Worm (Caenorhabditis elegans) whole organism, young adult: ENCODE measurements around the gene R07E5.4.
A peak's percentile ranks its signal among the peaks of the same experiment; 100 is the strongest.

Experiments
- B0261.1 ChIP-seq: sonication (generic microtip); optimal IDR thresholded peaks from 2 replicates; lab custom pipeline; 2016; ENCODE audit warnings: mild to moderate bottlenecking, missing genetic modification characterization, moderate library complexity, missing compliant biosample characterization
- C06A6.2 ChIP-seq: fragments of 200-800 bp; sonication (Bioruptor generic); conservative IDR thresholded peaks from 2 replicates; pipeline ENCODE4 v1.3.6; 2022; ENCODE audit warnings: missing genetic modification characterization, missing compliant biosample characterization
- C17E4.6 ChIP-seq: fragments of 200-800 bp; sonication (Bioruptor generic); IDR thresholded peaks from 2 replicates; pipeline ENCODE4 v1.3.6; 2022; ENCODE audit warnings: missing genetic modification reagents, missing genetic modification characterization, missing compliant biosample characterization
- D2030.7 ChIP-seq: fragments of 200-800 bp; sonication (Bioruptor generic); IDR thresholded peaks from 2 replicates; pipeline ENCODE4 v1.3.6; 2022; ENCODE audit warnings: missing genetic modification reagents, missing genetic modification characterization, missing compliant biosample characterization
- F23B12.7 ChIP-seq: sonication (generic microtip); optimal IDR thresholded peaks from 2 replicates; lab custom pipeline; 2017; ENCODE audit warnings: missing genetic modification characterization, mild to moderate bottlenecking, missing compliant biosample characterization, antibody characterized with exemption, moderate library complexity; ENCODE audit not compliant: insufficient read depth
- F33H1.4 ChIP-seq: fragments of 200-800 bp; sonication (Bioruptor generic); IDR thresholded peaks from 2 replicates; pipeline ENCODE4 v1.3.6; 2022; ENCODE audit warnings: missing genetic modification reagents, missing genetic modification characterization, missing compliant biosample characterization
- F49E8.2 ChIP-seq: sonication (generic microtip); optimal IDR thresholded peaks from 3 replicates; lab custom pipeline; 2017; ENCODE audit warnings: missing genetic modification characterization, mild to moderate bottlenecking, missing compliant biosample characterization, antibody characterized with exemption, moderate library complexity; ENCODE audit not compliant: insufficient read depth
- F57C9.4 ChIP-seq: sonication (generic microtip); optimal IDR thresholded peaks from 2 replicates; lab custom pipeline; 2017; ENCODE audit warnings: mild to moderate bottlenecking, missing genetic modification characterization, missing compliant biosample characterization
- K12H6.12 ChIP-seq: fragments of 200-800 bp; sonication (Bioruptor generic); optimal IDR thresholded peaks from 2 replicates; lab custom pipeline; 2018; ENCODE audit warnings: mild to moderate bottlenecking, missing genetic modification characterization, missing compliant biosample characterization
- T07F8.4 ChIP-seq: sonication (generic microtip); optimal IDR thresholded peaks from 2 replicates; lab custom pipeline; 2016; ENCODE audit warnings: mild to moderate bottlenecking, missing genetic modification characterization, moderate library complexity, missing compliant biosample characterization
- Y53G8AR.9 ChIP-seq: fragments of 200-800 bp; sonication (Bioruptor generic); conservative IDR thresholded peaks from 2 replicates; pipeline ENCODE4 v1.3.6; 2022; ENCODE audit warnings: missing genetic modification reagents, missing genetic modification characterization, missing compliant biosample characterization
- Y56A3A.18 ChIP-seq: fragments of 200-800 bp; sonication (Bioruptor generic); IDR thresholded peaks from 2 replicates; pipeline ENCODE4 v1.3.6; 2022; ENCODE audit warnings: missing genetic modification reagents, missing genetic modification characterization, missing compliant biosample characterization
- attf-5 ChIP-seq: fragments of 200-800 bp; sonication (Bioruptor generic); optimal IDR thresholded peaks from 2 replicates; lab custom pipeline; 2018; ENCODE audit warnings: mild to moderate bottlenecking, missing genetic modification characterization, missing compliant biosample characterization
- attf-6 ChIP-seq: fragments of 200-800 bp; sonication (Bioruptor generic); IDR thresholded peaks from 2 replicates; pipeline ENCODE4 v1.3.6; 2022; ENCODE audit warnings: missing genetic modification reagents, missing genetic modification characterization, missing compliant biosample characterization
- ceh-100 ChIP-seq: fragments of 200-800 bp; sonication (Bioruptor generic); IDR thresholded peaks from 2 replicates; pipeline ENCODE4 v1.3.6; 2022; ENCODE audit warnings: missing genetic modification reagents, missing genetic modification characterization, missing compliant biosample characterization
- ceh-40 ChIP-seq: fragments of 200-800 bp; sonication (Bioruptor generic); IDR thresholded peaks from 2 replicates; pipeline ENCODE4 v1.3.6; 2022; ENCODE audit warnings: missing genetic modification characterization, missing compliant biosample characterization
- ceh-58 ChIP-seq: fragments of 200-800 bp; sonication (Bioruptor generic); IDR thresholded peaks from 2 replicates; pipeline ENCODE4 v1.3.6; 2022; ENCODE audit warnings: missing genetic modification characterization, missing compliant biosample characterization
- ceh-79 ChIP-seq: sonication (generic microtip); optimal IDR thresholded peaks from 2 replicates; lab custom pipeline; 2017; ENCODE audit warnings: mild to moderate bottlenecking, missing genetic modification characterization, missing compliant biosample characterization
- ceh-91 ChIP-seq: fragments of 200-800 bp; sonication (Bioruptor generic); IDR thresholded peaks from 2 replicates; pipeline ENCODE4 v1.3.6; 2022; ENCODE audit warnings: missing genetic modification reagents, missing genetic modification characterization, missing compliant biosample characterization
- chd-7 ChIP-seq: sonication (generic microtip); optimal IDR thresholded peaks from 2 replicates; lab custom pipeline; 2016; ENCODE audit warnings: mild to moderate bottlenecking, missing genetic modification characterization, moderate library complexity, missing compliant biosample characterization
- die-1 ChIP-seq: sonication (generic microtip); optimal IDR thresholded peaks from 2 replicates; lab custom pipeline; 2016; ENCODE audit warnings: missing genotype, mild to moderate bottlenecking, missing genetic modification characterization, missing compliant biosample characterization
- egl-44 ChIP-seq: fragments of 200-800 bp; sonication (Bioruptor generic); IDR thresholded peaks from 2 replicates; pipeline ENCODE4 v1.3.6; 2022; ENCODE audit warnings: missing genetic modification reagents, missing genetic modification characterization, missing compliant biosample characterization
- egrh-3 ChIP-seq: fragments of 200-800 bp; sonication (Bioruptor generic); IDR thresholded peaks from 2 replicates; pipeline ENCODE4 v1.3.6; 2022; ENCODE audit warnings: missing genetic modification reagents, missing genetic modification characterization, missing compliant biosample characterization
- fkh-3 ChIP-seq: sonication (generic microtip); optimal IDR thresholded peaks from 2 replicates; lab custom pipeline; 2016; ENCODE audit warnings: mild to moderate bottlenecking, missing genetic modification characterization, missing compliant biosample characterization
- let-607 ChIP-seq, 2 experiments: fragments of 200-800 bp in 1 of 2; sonication (Bioruptor generic) in 1 of 2; sonication (generic microtip) in 1 of 2; optimal IDR thresholded peaks; 2 replicates each; lab custom pipeline; 2016 to 2018; ENCODE audit warnings: mild to moderate bottlenecking in 2 of 2, missing compliant biosample characterization in 2 of 2, missing genetic modification characterization in 2 of 2, moderate library complexity in 2 of 2, missing genotype in 1 of 2
- lin-26 ChIP-seq: fragments of 200-800 bp; sonication (Bioruptor generic); IDR thresholded peaks from 2 replicates; pipeline ENCODE4 v1.3.6; 2022; ENCODE audit warnings: missing genetic modification reagents, missing genetic modification characterization, missing compliant biosample characterization
- lin-40 ChIP-seq: sonication (generic microtip); optimal IDR thresholded peaks from 2 replicates; lab custom pipeline; 2016; ENCODE audit warnings: missing genetic modification characterization, mild to moderate bottlenecking, missing compliant biosample characterization, missing genotype, missing genetic modification reagents
- lsl-1 ChIP-seq: fragments of 200-800 bp; sonication (Bioruptor generic); optimal IDR thresholded peaks from 2 replicates; lab custom pipeline; 2018; ENCODE audit warnings: mild to moderate bottlenecking, missing genetic modification characterization, moderate library complexity, missing compliant biosample characterization
- madf-8 ChIP-seq: fragments of 200-800 bp; sonication (Bioruptor generic); conservative IDR thresholded peaks from 2 replicates; pipeline ENCODE4 v1.3.6; 2022; ENCODE audit warnings: missing genetic modification reagents, missing genetic modification characterization, missing compliant biosample characterization
- mcd-1 ChIP-seq: fragments of 200-800 bp; sonication (Bioruptor generic); IDR thresholded peaks from 2 replicates; pipeline ENCODE4 v1.3.6; 2022; ENCODE audit warnings: missing genetic modification reagents, missing genetic modification characterization, missing compliant biosample characterization
- mel-28 ChIP-seq: sonication (generic microtip); optimal IDR thresholded peaks from 2 replicates; lab custom pipeline; 2016; ENCODE audit warnings: borderline replicate concordance, mild to moderate bottlenecking, missing genetic modification characterization, missing compliant biosample characterization
- nfyb-1 ChIP-seq: fragments of 200-800 bp; sonication (Bioruptor generic); IDR thresholded peaks from 2 replicates; pipeline ENCODE4 v1.3.6; 2022; ENCODE audit warnings: missing genetic modification reagents, missing genetic modification characterization, missing compliant biosample characterization
- nhr-80 ChIP-seq: sonication (generic microtip); optimal IDR thresholded peaks from 2 replicates; lab custom pipeline; 2016; ENCODE audit warnings: missing genetic modification characterization, missing compliant biosample characterization
- repo-1 ChIP-seq: sonication (generic microtip); optimal IDR thresholded peaks from 2 replicates; lab custom pipeline; 2017; ENCODE audit warnings: mild to moderate bottlenecking, missing genetic modification characterization, missing compliant biosample characterization
- snpc-1.3 ChIP-seq: sonication (generic microtip); optimal IDR thresholded peaks from 2 replicates; lab custom pipeline; 2017; ENCODE audit warnings: missing genetic modification characterization, mild to moderate bottlenecking, missing compliant biosample characterization, antibody characterized with exemption, moderate library complexity, missing genotype, missing genetic modification reagents; ENCODE audit not compliant: insufficient read depth
- somi-1 ChIP-seq: fragments of 200-800 bp; sonication (Bioruptor generic); optimal IDR thresholded peaks from 2 replicates; lab custom pipeline; 2018; ENCODE audit warnings: mild to moderate bottlenecking, missing genetic modification characterization, missing compliant biosample characterization
- tbp1 ChIP-seq: fragments of 200-800 bp; sonication (Bioruptor generic); optimal IDR thresholded peaks from 2 replicates; lab custom pipeline; 2018; ENCODE audit warnings: mild to moderate bottlenecking, missing genetic modification characterization, missing compliant biosample characterization
- zim-3 ChIP-seq: sonication (generic microtip); optimal IDR thresholded peaks from 2 replicates; lab custom pipeline; 2017; ENCODE audit warnings: mild to moderate bottlenecking, missing genetic modification characterization, moderate library complexity, missing compliant biosample characterization
- ztf-25 ChIP-seq: fragments of 200-800 bp; sonication (Bioruptor generic); IDR thresholded peaks from 2 replicates; pipeline ENCODE4 v1.3.6; 2022; ENCODE audit warnings: missing genetic modification reagents, missing genetic modification characterization, missing compliant biosample characterization

The R07E5.4 gene

ce11 chrIII:4369381-4369809 is 25.2 kb upstream of the R07E5.4 start (continued):
- peak; percentile 29; the same call in 1 of the 2 replicates for TF ChIP-seq madf-8 (GFP tag; lab: Robert Waterston, UW)
- TF ChIP-seq Y53G8AR.9 (GFP tag; lab: Robert Waterston, UW), result 0 out of 2 replicates have a peak, but pooled peaks have one; percentile 73
- peak; percentile 50; the same call in 1 of the 2 replicates for TF ChIP-seq C06A6.2 (GFP tag; lab: Robert Waterston, UW)
- peak; percentile 86 for TF ChIP-seq lin-26 (GFP tag; lab: Robert Waterston, UW)
- TF ChIP-seq somi-1 (GFP tag; lab: Kevin White, UChicago), result peak; percentile 45
- TF ChIP-seq ceh-91 (GFP tag; lab: Robert Waterston, UW), result 0 out of 2 replicates have a peak, but pooled peaks have one; percentile 39
- TF ChIP-seq egl-44 (GFP tag; lab: Robert Waterston, UW), result peak; percentile 76
- 0 out of 2 replicates have a peak, but pooled peaks have one; percentile 50 for TF ChIP-seq attf-6 (GFP tag; lab: Robert Waterston, UW)
- peak; percentile 80 for TF ChIP-seq mcd-1 (GFP tag; lab: Robert Waterston, UW)
- TF ChIP-seq lin-40 (tag; lab: Kevin White, UChicago), result peak; percentile 73
- peak; percentile 33 for TF ChIP-seq mel-28 (tag; lab: Kevin White, UChicago)
- TF ChIP-seq lsl-1 (GFP tag; lab: Kevin White, UChicago), result peak; percentile 30

DNA sequence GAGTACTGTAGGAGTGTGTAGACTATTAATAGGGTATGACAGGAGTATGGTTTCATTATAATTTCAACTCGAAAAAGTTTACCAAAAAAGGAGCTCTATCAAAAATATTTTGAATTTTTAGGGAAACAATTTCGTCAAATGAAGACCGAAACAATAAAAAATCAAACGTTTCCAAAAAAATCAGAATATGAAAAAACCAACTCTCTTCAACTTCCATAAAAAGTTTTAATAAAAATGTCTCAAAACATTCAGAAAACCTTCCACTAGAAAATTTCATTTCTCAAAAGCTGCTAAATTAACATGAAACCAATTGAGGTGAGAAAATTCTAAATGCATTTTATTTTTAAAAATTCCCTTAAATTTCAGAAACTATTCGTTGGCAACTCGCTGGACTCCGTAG is 24.0 kb upstream of the R07E5.4 start, which contains the start of gene ckb-3:
TSS of gene ckb-3 (plus strand) at position 301 of the 400 bp plus-strand sequence.
- TF ChIP-seq ceh-79 (tag; lab: Kevin White, UChicago) (no peak), egl-44 (GFP tag; lab: Robert Waterston, UW) (no peak), ztf-25 (GFP tag; lab: Robert Waterston, UW) (no peak), C17E4.6 (GFP tag; lab: Robert Waterston, UW) (no peak), nfyb-1 (GFP tag; lab: Robert Waterston, UW) (no peak), let-607 (tag; optimal IDR thresholded peaks at IDR 0.05; lab: Kevin White, UChicago) (no peak), snpc-1.3 (no peak), F23B12.7 (tag; lab: Kevin White, UChicago) (no peak)

DNA sequence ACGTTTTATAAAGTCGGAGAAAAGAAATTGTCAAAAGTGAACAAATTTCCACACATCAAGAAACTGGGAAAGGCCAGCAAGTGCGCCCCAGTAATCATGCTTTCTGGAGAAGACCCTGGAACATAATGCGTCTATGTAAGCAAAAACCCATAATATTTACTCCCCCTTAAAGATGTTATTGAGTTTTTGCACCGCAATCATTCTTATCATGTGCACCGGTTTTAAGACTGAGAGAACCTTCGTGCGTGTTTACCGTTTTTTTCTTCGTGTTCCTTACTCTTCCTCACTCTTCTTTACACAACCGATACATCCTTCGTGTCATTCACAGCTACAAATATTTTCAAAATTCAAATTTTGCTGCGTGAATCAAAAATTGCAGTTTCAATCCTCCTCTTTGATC is 21.7 kb upstream of the R07E5.4 start:
- TF ChIP-seq repo-1 (tag; lab: Kevin White, UChicago), result no peak
- no peak for TF ChIP-seq F49E8.2 (tag; lab: Kevin White, UChicago)
- TF ChIP-seq C06A6.2 (GFP tag; lab: Robert Waterston, UW), result no peak
- TF ChIP-seq, all 124 proteins: peak for 0

- TF ChIP-seq F57C9.4 (tag; lab: Kevin White, UChicago), result no peak
Observed at ce11 chrIII:4374854-4375253, 19.7 kb upstream of the R07E5.4 start, which contains the start of gene pals-26. Gene pals-26 (plus strand): TSS chrIII:4375154.

DNA sequence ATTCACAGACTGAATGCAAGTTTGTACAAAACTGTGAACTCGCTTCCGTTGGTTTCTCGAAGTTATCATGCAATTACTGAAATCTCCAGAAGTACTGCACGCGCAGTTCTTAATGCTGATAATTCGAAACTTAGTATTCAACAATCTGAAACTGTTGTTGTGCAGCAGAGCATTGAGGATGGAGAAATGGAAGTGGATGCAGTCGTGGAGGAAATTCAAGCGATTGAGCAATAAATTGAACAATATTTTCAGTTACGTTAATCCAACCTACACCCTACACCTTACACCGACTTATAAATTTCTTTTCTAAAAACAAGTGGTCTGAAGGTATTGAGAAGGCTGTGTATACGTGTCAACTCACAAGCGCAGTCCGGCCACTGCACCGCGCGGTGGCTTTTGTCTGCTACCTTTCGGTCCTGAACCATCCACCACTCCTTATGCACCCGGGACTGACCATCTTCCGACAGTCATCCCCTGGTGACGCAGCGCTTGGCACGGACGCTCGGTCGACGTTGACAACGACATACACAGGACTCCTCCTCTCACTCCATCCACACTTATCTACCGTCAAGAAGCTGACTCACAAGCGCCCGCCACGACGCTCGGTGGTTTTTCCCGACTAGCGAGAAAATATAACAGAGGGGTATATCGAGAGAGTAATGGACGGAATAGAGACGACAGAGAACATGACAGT is 15.8 kb upstream of the R07E5.4 start:
- TF ChIP-seq fkh-3 (tag; lab: Kevin White, UChicago) (peak; percentile 63), ceh-100 (GFP tag; lab: Robert Waterston, UW) (peak; percentile 25), tbp1 (GFP tag; lab: Kevin White, UChicago) (peak; percentile 77), Y56A3A.18 (GFP tag; lab: Robert Waterston, UW) (peak; percentile 59), T07F8.4 (tag; lab: Kevin White, UChicago) (peak; percentile 2), egrh-3 (peak; percentile 80), nhr-80 (peak; percentile 86), F33H1.4 (GFP tag; lab: Robert Waterston, UW) (peak; percentile 47), attf-5 (GFP tag; lab: Kevin White, UChicago) (peak; percentile 10), D2030.7 (peak; percentile 73; the same call in 1 of the 2 replicates), zim-3 (tag; lab: Kevin White, UChicago) (peak; percentile 49), B0261.1 (tag; lab: Kevin White, UChicago) (peak; percentile 67), ceh-40 (GFP tag; lab: Robert Waterston, UW) (0 out of 2 replicates have a peak, but pooled peaks have one; percentile 33), somi-1 (GFP tag; lab: Kevin White, UChicago) (peak; percentile 1), K12H6.12 (tag; lab: Kevin White, UChicago) (peak; percentile 88), chd-7 (tag; lab: Kevin White, UChicago) (peak; percentile 59), ceh-58 (GFP tag; lab: Robert Waterston, UW) (0 out of 2 replicates have a peak, but pooled peaks have one; percentile 2), die-1 (tag; lab: Kevin White, UChicago) (peak; percentile 0)
